Fruit fly (Drosophila melanogaster) Kc167 (cell line): ENCODE data around the gene CG32024.

Source experiments
- Myc ChIP-seq: fragments of >200 bp; optimal IDR thresholded peaks from 2 replicates; lab custom pipeline; 2017; ENCODE audit warnings: missing external identifiers
- Sin3A ChIP-seq: fragments of >200 bp; optimal IDR thresholded peaks from 2 replicates; lab custom pipeline; 2018; ENCODE audit warnings: missing external identifiers
- h ChIP-seq: fragments of >200 bp; optimal IDR thresholded peaks from 3 replicates; lab custom pipeline; 2018; ENCODE audit warnings: missing external identifiers
- insv ChIP-seq: fragments of >200 bp; optimal IDR thresholded peaks from 3 replicates; lab custom pipeline; 2018; ENCODE audit warnings: missing external identifiers
- psq ChIP-seq: fragments of >200 bp; optimal IDR thresholded peaks from 2 replicates; lab custom pipeline; 2017; ENCODE audit warnings: missing external identifiers
- ttk ChIP-seq: sonication (Bioruptor generic); optimal IDR thresholded peaks from 2 replicates; lab custom pipeline; 2017; ENCODE audit warnings: missing external identifiers

CG32024 gene

dm6 chr3L:8781993-8782392 is 25.4 kb upstream of the CG32024 start:
- TF ChIP-seq insv (no peak), ttk (no peak), Myc (no peak), Sin3A (lab: Kevin White, UChicago) (no peak)

dm6 chr3L:8783299-8783698 is 24.1 kb upstream of the CG32024 start:
- no peak for TF ChIP-seq psq (lab: Kevin White, UChicago)
- no peak for TF ChIP-seq Myc
- no peak for TF ChIP-seq Sin3A (lab: Kevin White, UChicago)
- no peak for TF ChIP-seq h (lab: Kevin White, UChicago)
- TF ChIP-seq insv = no peak
- no peak for TF ChIP-seq ttk

dm6 chr3L:8787240-8787639 is 20.2 kb upstream of the CG32024 start:
- TF ChIP-seq Myc (no peak), ttk (no peak), insv (no peak), psq (lab: Kevin White, UChicago) (no peak), h (lab: Kevin White, UChicago) (no peak), Sin3A (lab: Kevin White, UChicago) (no peak)

dm6 chr3L:8787701-8788100 is 19.7 kb upstream of the CG32024 start:
- no peak for TF ChIP-seq ttk
- TF ChIP-seq h (lab: Kevin White, UChicago) = no peak
- no peak for TF ChIP-seq psq (lab: Kevin White, UChicago)
- no peak for TF ChIP-seq Myc
- no peak for TF ChIP-seq Sin3A (lab: Kevin White, UChicago)
- TF ChIP-seq insv = no peak

dm6 chr3L:8788445-8788844 is 19.0 kb upstream of the CG32024 start, which contains the start of gene Acbp5:
Gene Acbp5, minus strand, starts transcription at chr3L:8788545.
- no peak for TF ChIP-seq psq (lab: Kevin White, UChicago)
- no peak for TF ChIP-seq Myc
- no peak for TF ChIP-seq insv
- TF ChIP-seq Sin3A (lab: Kevin White, UChicago) = no peak
- no peak for TF ChIP-seq ttk

- no peak for TF ChIP-seq insv
- no peak for TF ChIP-seq Sin3A (lab: Kevin White, UChicago)
- TF ChIP-seq ttk = no peak
- no peak for TF ChIP-seq psq (lab: Kevin White, UChicago)
- no peak for TF ChIP-seq h (lab: Kevin White, UChicago)
- no peak for TF ChIP-seq Myc
These were observed 9.3 kb upstream of the CG32024 start for dm6 chr3L:8798129-8798528.

- TF ChIP-seq insv = no peak
- TF ChIP-seq ttk = no peak
- TF ChIP-seq Sin3A (lab: Kevin White, UChicago) = no peak
- TF ChIP-seq psq (lab: Kevin White, UChicago) = no peak
- TF ChIP-seq Myc = no peak
- no peak for TF ChIP-seq h (lab: Kevin White, UChicago)
These were observed 8.9 kb upstream of the CG32024 start for dm6 chr3L:8798539-8798938.

dm6 chr3L:8800432-8800831 is 7.0 kb upstream of the CG32024 start, which contains the start of gene CG13310:
Gene CG13310, minus strand, starts transcription at chr3L:8800532.
- TF ChIP-seq Myc (no peak), Sin3A (lab: Kevin White, UChicago) (no peak), ttk (no peak), insv (no peak), h (lab: Kevin White, UChicago) (no peak), psq (lab: Kevin White, UChicago) (no peak)

- TF ChIP-seq insv (no peak), h (lab: Kevin White, UChicago) (no peak), Myc (no peak), psq (lab: Kevin White, UChicago) (no peak), ttk (no peak), Sin3A (lab: Kevin White, UChicago) (no peak)
These were observed 5.3 kb upstream of the CG32024 start, which contains the start of the genes CG13311 and CG34426 for dm6 chr3L:8802064-8802463. Gene CG13311, minus strand, starts transcription at chr3L:8802164. Gene CG34426, plus strand, starts transcription at chr3L:8802463.

dm6 chr3L:8804082-8804814 is 3.2 kb upstream of the CG32024 start, which contains the start of the genes CG32023 and CG34427:
Gene CG32023, minus strand, starts transcription at chr3L:8804182.
Gene CG34427, plus strand, starts transcription at chr3L:8804764.
- TF ChIP-seq insv (no peak), Myc (no peak), h (lab: Kevin White, UChicago) (no peak), ttk (no peak)

dm6 chr3L:8808244-8808643 is 843 bp downstream of the CG32024 start, which contains the start of gene CG13308:
Gene CG13308, plus strand, starts transcription at chr3L:8808544.
- TF ChIP-seq Sin3A (lab: Kevin White, UChicago) (no peak), ttk (no peak), psq (lab: Kevin White, UChicago) (no peak), Myc (no peak), insv (no peak), h (lab: Kevin White, UChicago) (no peak)

- TF ChIP-seq Myc = no peak
These were observed 2.7 kb downstream of the CG32024 start, which contains the start of gene CG13309 for dm6 chr3L:8810095-8810494. Gene CG13309, plus strand, starts transcription at chr3L:8810395.

- TF ChIP-seq Myc (no peak), insv (no peak), Sin3A (lab: Kevin White, UChicago) (no peak), psq (lab: Kevin White, UChicago) (no peak), ttk (no peak), h (lab: Kevin White, UChicago) (no peak)
These were observed 6.1 kb downstream of the CG32024 start for dm6 chr3L:8813484-8813883.
